Comparison of ENCODE assay signal across 5 fruit fly cellular contexts in genomic region chr3L:8185263-8186227, dm6.
TF ChIP-seq lines count a peak whose summit lies in the region.

No protein-coding gene starts in this region.

- TF ChIP-seq CTCF in whole organism, embryonic (GFP tag; optimal IDR thresholded peaks at IDR 0.05; lab: Kevin White, UChicago), result no peak

TF ChIP-seq in whole organism, adult, 20 proteins besides CTCF, POLR2A, EP300 and RAD21 (continues in another document):
- peak; percentile 60 for TF ChIP-seq CG33017 (tag; optimal IDR thresholded peaks at IDR 0.05; lab: Kevin White, UChicago)
- TF ChIP-seq tj (GFP tag; optimal IDR thresholded peaks at IDR 0.05; lab: Kevin White, UChicago), result peak; percentile 55
- peak; percentile 15 for TF ChIP-seq Clk (GFP tag; optimal IDR thresholded peaks at IDR 0.05; lab: Kevin White, UChicago)
- TF ChIP-seq cnc (optimal IDR thresholded peaks at IDR 0.05; lab: Kevin White, UChicago), result no peak
- peak; percentile 70 for TF ChIP-seq CG12768 (GFP tag; optimal IDR thresholded peaks at IDR 0.05; lab: Kevin White, UChicago)
- TF ChIP-seq CG1620 (GFP tag; optimal IDR thresholded peaks at IDR 0.05; lab: Kevin White, UChicago), result peak; percentile 28
- TF ChIP-seq bab1 (GFP tag; optimal IDR thresholded peaks at IDR 0.05; lab: Kevin White, UChicago), result peak; percentile 5
- peak; percentile 20 for TF ChIP-seq pad (GFP tag; optimal IDR thresholded peaks at IDR 0.05; lab: Kevin White, UChicago)
- TF ChIP-seq Crg-1 (GFP tag; optimal IDR thresholded peaks at IDR 0.05; lab: Kevin White, UChicago), result peak; percentile 24
- peak; percentile 40 for TF ChIP-seq CG7101 (tag; optimal IDR thresholded peaks at IDR 0.05; lab: Kevin White, UChicago)
- no peak for TF ChIP-seq CG5204 (GFP tag; optimal IDR thresholded peaks at IDR 0.05; lab: Kevin White, UChicago)
- TF ChIP-seq kay (GFP tag; lab: Kevin White, UChicago; ENCODE audit: borderline replicate concordance), result no peak
- no peak for TF ChIP-seq ovo (GFP tag; optimal IDR thresholded peaks at IDR 0.05; lab: Kevin White, UChicago)
- no peak for TF ChIP-seq toe (GFP tag; optimal IDR thresholded peaks at IDR 0.05; lab: Kevin White, UChicago)
- TF ChIP-seq CG14711 (tag; optimal IDR thresholded peaks at IDR 0.05; lab: Kevin White, UChicago), result peak; percentile 20
- peak; percentile 94 for TF ChIP-seq cic (GFP tag; optimal IDR thresholded peaks at IDR 0.05; lab: Kevin White, UChicago)
- TF ChIP-seq CG7045 (GFP tag; optimal IDR thresholded peaks at IDR 0.05; lab: Kevin White, UChicago), result peak; percentile 27
- peak; percentile 37 for TF ChIP-seq Mnt (GFP tag; optimal IDR thresholded peaks at IDR 0.05; lab: Kevin White, UChicago)

TF ChIP-seq in whole organism, embryonic, 481 proteins besides CTCF, POLR2A, EP300 and RAD21 (continues in another document):
- TF ChIP-seq Dip2 (GFP tag; IDR thresholded peaks at IDR 0.05; lab: Robert Waterston, UW) (no peak), Bteb2 (GFP tag; optimal IDR thresholded peaks at IDR 0.05; lab: Kevin White, UChicago) (no peak), MTF-1 (GFP tag; optimal IDR thresholded peaks at IDR 0.05; lab: Kevin White, UChicago; ENCODE audit: borderline replicate concordance) (no peak), cg (GFP tag; optimal IDR thresholded peaks at IDR 0.05; lab: Kevin White, UChicago) (no peak), nom (GFP tag; optimal IDR thresholded peaks at IDR 0.05; lab: Kevin White, UChicago) (peak; percentile 40), otp (GFP tag; IDR thresholded peaks at IDR 0.05; lab: Robert Waterston, UW) (peak; percentile 3; the same call in 1 of the 3 replicates), row (GFP tag; IDR thresholded peaks at IDR 0.05; lab: Robert Waterston, UW) (peak; percentile 97), Ravus (GFP tag; IDR thresholded peaks at IDR 0.05; lab: Robert Waterston, UW) (no peak), CG2120 (GFP tag; optimal IDR thresholded peaks at IDR 0.05; lab: Kevin White, UChicago) (peak; percentile 74), Adf1 (GFP tag; IDR thresholded peaks at IDR 0.05; lab: Robert Waterston, UW) (no peak), Lpt (GFP tag; optimal IDR thresholded peaks at IDR 0.05; lab: Kevin White, UChicago) (no peak), pum (GFP tag; optimal IDR thresholded peaks at IDR 0.05; lab: Kevin White, UChicago) (peak; percentile 38), CG3995 (GFP tag; optimal IDR thresholded peaks at IDR 0.05; lab: Kevin White, UChicago) (peak; percentile 68), Dp (GFP tag; optimal IDR thresholded peaks at IDR 0.05; lab: Kevin White, UChicago) (no peak), CG17186 (GFP tag; optimal IDR thresholded peaks at IDR 0.05; lab: Kevin White, UChicago) (no peak), CG4404 (GFP tag; IDR thresholded peaks at IDR 0.05; lab: Robert Waterston, UW) (no peak), CG2712 (tag; optimal IDR thresholded peaks at IDR 0.05; lab: Kevin White, UChicago) (peak; percentile 42), CG10366 (GFP tag; IDR thresholded peaks at IDR 0.05; lab: Robert Waterston, UW) (peak; percentile 41; the same call in 1 of the 2 replicates), Asciz (GFP tag; optimal IDR thresholded peaks at IDR 0.05; lab: Kevin White, UChicago) (no peak)

TF ChIP-seq in whole organism, prepupa, 60 proteins besides CTCF, POLR2A, EP300 and RAD21 (continues in another document):
- TF ChIP-seq ss (GFP tag; optimal IDR thresholded peaks at IDR 0.05; lab: Kevin White, UChicago), result peak in 1 of 2 experiments; percentile 13
- peak; percentile 31 for TF ChIP-seq cyc (GFP tag; optimal IDR thresholded peaks at IDR 0.05; lab: Kevin White, UChicago)
- peak; percentile 63 for TF ChIP-seq CG6792 (GFP tag; optimal IDR thresholded peaks at IDR 0.05; lab: Kevin White, UChicago)
- TF ChIP-seq OdsH (GFP tag; optimal IDR thresholded peaks at IDR 0.05; lab: Kevin White, UChicago), result peak; percentile 79
- TF ChIP-seq Met (GFP tag; optimal IDR thresholded peaks at IDR 0.05; lab: Kevin White, UChicago), result no peak
- TF ChIP-seq achi (GFP tag; optimal IDR thresholded peaks at IDR 0.05; lab: Kevin White, UChicago), result peak; percentile 60
- TF ChIP-seq CG9139 (GFP tag; optimal IDR thresholded peaks at IDR 0.05; lab: Kevin White, UChicago), result no peak
- peak; percentile 58 for TF ChIP-seq vri (GFP tag; optimal IDR thresholded peaks at IDR 0.05; lab: Kevin White, UChicago)
- TF ChIP-seq Sox14 (GFP tag; optimal IDR thresholded peaks at IDR 0.05; lab: Kevin White, UChicago), result peak; percentile 82
- peak; percentile 53 for TF ChIP-seq esn (GFP tag; optimal IDR thresholded peaks at IDR 0.05; lab: Kevin White, UChicago)
- TF ChIP-seq fd59A (GFP tag; optimal IDR thresholded peaks at IDR 0.05; lab: Kevin White, UChicago), result peak; percentile 49
- TF ChIP-seq Sox15 (GFP tag; optimal IDR thresholded peaks at IDR 0.05; lab: Kevin White, UChicago), result peak; percentile 60
- peak; percentile 53 for TF ChIP-seq topi (GFP tag; optimal IDR thresholded peaks at IDR 0.05; lab: Kevin White, UChicago)
- TF ChIP-seq Ets21C (GFP tag; optimal IDR thresholded peaks at IDR 0.05; lab: Kevin White, UChicago), result peak; percentile 21
- peak; percentile 53 for TF ChIP-seq spab (GFP tag; optimal IDR thresholded peaks at IDR 0.05; lab: Kevin White, UChicago)
- peak; percentile 75 for TF ChIP-seq CG32006 (GFP tag; optimal IDR thresholded peaks at IDR 0.05; lab: Kevin White, UChicago)
- TF ChIP-seq salr (GFP tag; optimal IDR thresholded peaks at IDR 0.05; lab: Kevin White, UChicago), result peak; percentile 23 to 29
- TF ChIP-seq fd85E (GFP tag; optimal IDR thresholded peaks at IDR 0.05; lab: Kevin White, UChicago), result no peak
- peak; percentile 50 for TF ChIP-seq CG8119 (GFP tag; IDR thresholded peaks at IDR 0.05; lab: Robert Waterston, UW)

TF ChIP-seq in whole organism, pupa, 21 proteins besides CTCF, POLR2A, EP300 and RAD21:
- TF ChIP-seq EcR (GFP tag; optimal IDR thresholded peaks at IDR 0.05; lab: Kevin White, UChicago), result peak; percentile 25
- TF ChIP-seq CG13204 (GFP tag; optimal IDR thresholded peaks at IDR 0.05; lab: Kevin White, UChicago), result no peak
- no peak for TF ChIP-seq CG12605 (GFP tag; IDR thresholded peaks at IDR 0.05; lab: Robert Waterston, UW)
- peak; percentile 65 for TF ChIP-seq Pif1B (GFP tag; optimal IDR thresholded peaks at IDR 0.05; lab: Kevin White, UChicago)
- TF ChIP-seq gl (tag; optimal IDR thresholded peaks at IDR 0.05; lab: Kevin White, UChicago), result no peak
- TF ChIP-seq CG34367 (tag; optimal IDR thresholded peaks at IDR 0.05; lab: Kevin White, UChicago), result peak; percentile 36
- peak; percentile 33 for TF ChIP-seq CG17806 (tag; optimal IDR thresholded peaks at IDR 0.05; lab: Kevin White, UChicago)
- TF ChIP-seq CG9948 (tag; optimal IDR thresholded peaks at IDR 0.05; lab: Kevin White, UChicago), result peak; percentile 48
- TF ChIP-seq Pif1A (GFP tag; optimal IDR thresholded peaks at IDR 0.05; lab: Kevin White, UChicago), result no peak
- no peak for TF ChIP-seq CG10348 (GFP tag; IDR thresholded peaks at IDR 0.05; lab: Robert Waterston, UW)
- peak; percentile 53 for TF ChIP-seq Ets98B (GFP tag; IDR thresholded peaks at IDR 0.05; lab: Robert Waterston, UW)
- peak; percentile 72 for TF ChIP-seq fd96Ca (GFP tag; IDR thresholded peaks at IDR 0.05; lab: Robert Waterston, UW)
- peak; percentile 42 for TF ChIP-seq Snoo (tag; optimal IDR thresholded peaks at IDR 0.05; lab: Kevin White, UChicago)
- no peak for TF ChIP-seq D1 (tag; optimal IDR thresholded peaks at IDR 0.05; lab: Kevin White, UChicago)
- TF ChIP-seq rn (GFP tag; IDR thresholded peaks at IDR 0.05; lab: Robert Waterston, UW), result no peak
- TF ChIP-seq CG4496 (GFP tag; IDR thresholded peaks at IDR 0.05; lab: Robert Waterston, UW), result peak; percentile 66; the same call in 2 of the 3 replicates
- TF ChIP-seq CG15710 (tag; optimal IDR thresholded peaks at IDR 0.05; lab: Kevin White, UChicago), result peak; percentile 57
- peak; percentile 42; the same call in 1 of the 2 replicates for TF ChIP-seq CG32121 (GFP tag; IDR thresholded peaks at IDR 0.05; lab: Robert Waterston, UW)
- peak; percentile 59 for TF ChIP-seq CG8301 (tag; optimal IDR thresholded peaks at IDR 0.05; lab: Kevin White, UChicago)
- TF ChIP-seq CG8159 (tag; optimal IDR thresholded peaks at IDR 0.05; lab: Kevin White, UChicago), result peak; percentile 74
- no peak for TF ChIP-seq CG14655 (GFP tag; optimal IDR thresholded peaks at IDR 0.05; lab: Kevin White, UChicago)

TF ChIP-seq in whole organism, wandering third instar larva, 38 proteins besides CTCF, POLR2A, EP300 and RAD21:
- no peak for TF ChIP-seq GATAd (GFP tag; optimal IDR thresholded peaks at IDR 0.05; lab: Kevin White, UChicago)
- TF ChIP-seq h (GFP tag; optimal IDR thresholded peaks at IDR 0.05; lab: Kevin White, UChicago), result peak; percentile 88
- peak; percentile 62 for TF ChIP-seq ey (GFP tag; optimal IDR thresholded peaks at IDR 0.05; lab: Kevin White, UChicago)
- peak; percentile 45 for TF ChIP-seq psq (GFP tag; optimal IDR thresholded peaks at IDR 0.05; lab: Kevin White, UChicago)
- TF ChIP-seq sv (GFP tag; optimal IDR thresholded peaks at IDR 0.05; lab: Kevin White, UChicago), result peak; percentile 60
- TF ChIP-seq usp (GFP tag; optimal IDR thresholded peaks at IDR 0.05; lab: Kevin White, UChicago), result no peak
- peak; percentile 28 for TF ChIP-seq HLH106 (tag; optimal IDR thresholded peaks at IDR 0.05; lab: Kevin White, UChicago)
- TF ChIP-seq Dfd (GFP tag; optimal IDR thresholded peaks at IDR 0.05; lab: Kevin White, UChicago), result no peak
- peak; percentile 68 for TF ChIP-seq Jra (GFP tag; optimal IDR thresholded peaks at IDR 0.05; lab: Kevin White, UChicago)
- peak; percentile 85 for TF ChIP-seq fru (GFP tag; optimal IDR thresholded peaks at IDR 0.05; lab: Kevin White, UChicago)
- TF ChIP-seq woc (GFP tag; optimal IDR thresholded peaks at IDR 0.05; lab: Kevin White, UChicago), result peak; percentile 50
- no peak for TF ChIP-seq pan (optimal IDR thresholded peaks at IDR 0.05; lab: Kevin White, UChicago)
- peak in 1 of 2 experiments; percentile 56 for TF ChIP-seq foxo (GFP tag; optimal IDR thresholded peaks at IDR 0.05; lab: Kevin White, UChicago)
- peak; percentile 33 for TF ChIP-seq Sp1 (GFP tag; optimal IDR thresholded peaks at IDR 0.05; lab: Kevin White, UChicago)
- peak; percentile 26 for TF ChIP-seq OdsH (GFP tag; optimal IDR thresholded peaks at IDR 0.05; lab: Kevin White, UChicago)
- peak; percentile 47 for TF ChIP-seq rgr (GFP tag; optimal IDR thresholded peaks at IDR 0.05; lab: Kevin White, UChicago)
- peak; percentile 56 for TF ChIP-seq br (GFP tag; optimal IDR thresholded peaks at IDR 0.05; lab: Kevin White, UChicago)
- TF ChIP-seq CG9705 (GFP tag; optimal IDR thresholded peaks at IDR 0.05; lab: Kevin White, UChicago), result no peak
- TF ChIP-seq Hnf4 (GFP tag; optimal IDR thresholded peaks at IDR 0.05; lab: Kevin White, UChicago), result peak; percentile 50
